Worm (Caenorhabditis elegans) whole organism, late embryonic: ENCODE data around the gene dcr-1.
A peak's percentile ranks its signal among the peaks of the same experiment; 100 is the strongest.

Source experiments
- F13H6.1 ChIP-seq: sonication (generic microtip); optimal IDR thresholded peaks from 2 replicates; lab custom pipeline; 2016; ENCODE audit warnings: missing genetic modification characterization, missing compliant biosample characterization
- K02D7.2 ChIP-seq: sonication (generic microtip); optimal IDR thresholded peaks from 2 replicates; lab custom pipeline; 2017; ENCODE audit warnings: mild to moderate bottlenecking, missing genetic modification characterization, missing compliant biosample characterization
- K09A11.1 ChIP-seq: sonication (generic microtip); optimal IDR thresholded peaks from 2 replicates; lab custom pipeline; 2017; ENCODE audit warnings: antibody characterized with exemption, mild to moderate bottlenecking, missing genetic modification characterization, missing compliant biosample characterization; ENCODE audit not compliant: insufficient read depth
- Y22D7AL.16 ChIP-seq: sonication (generic microtip); optimal IDR thresholded peaks from 2 replicates; lab custom pipeline; 2016; ENCODE audit warnings: missing genetic modification characterization, missing compliant biosample characterization
- ahr-1 ChIP-seq: sonication (generic microtip); optimal IDR thresholded peaks from 2 replicates; lab custom pipeline; 2016; ENCODE audit warnings: missing genetic modification characterization, missing compliant biosample characterization
- ama-1 ChIP-seq: fragments of 150-350 bp; optimal IDR thresholded peaks from 2 replicates; lab custom pipeline; 2014
- ceh-14 ChIP-seq: sonication (generic microtip); optimal IDR thresholded peaks from 2 replicates; lab custom pipeline; 2016; ENCODE audit warnings: missing genotype, missing genetic modification characterization, missing compliant biosample characterization
- ceh-2 ChIP-seq: sonication (generic microtip); optimal IDR thresholded peaks from 2 replicates; lab custom pipeline; 2016; ENCODE audit warnings: missing genotype, missing genetic modification characterization, missing compliant biosample characterization
- ceh-22 ChIP-seq: sonication (generic microtip); optimal IDR thresholded peaks from 2 replicates; lab custom pipeline; 2017; ENCODE audit warnings: missing biosample characterization, missing genetic modification characterization
- ceh-24 ChIP-seq: sonication (generic microtip); optimal IDR thresholded peaks from 2 replicates; lab custom pipeline; 2016; ENCODE audit warnings: mild to moderate bottlenecking, missing genetic modification characterization, missing compliant biosample characterization
- ceh-30 ChIP-seq: fragments of 150-350 bp; optimal IDR thresholded peaks from 2 replicates; lab custom pipeline; 2014; ENCODE audit warnings: missing biosample characterization, missing genetic modification characterization
- ceh-34 ChIP-seq: sonication (generic microtip); optimal IDR thresholded peaks from 2 replicates; lab custom pipeline; 2016; ENCODE audit warnings: mild to moderate bottlenecking, missing genetic modification characterization, missing compliant biosample characterization
- ceh-45 ChIP-seq: fragments of 200-800 bp; sonication (Bioruptor generic); IDR thresholded peaks from 2 replicates; pipeline ENCODE4 v1.3.6; 2022; ENCODE audit warnings: missing genetic modification reagents, missing genetic modification characterization, missing compliant biosample characterization
- ceh-6 ChIP-seq: fragments of 200-800 bp; sonication (Bioruptor generic); optimal IDR thresholded peaks from 2 replicates; lab custom pipeline; 2018; ENCODE audit warnings: mild to moderate bottlenecking, missing genetic modification characterization, missing compliant biosample characterization
- ceh-9 ChIP-seq: sonication (generic microtip); optimal IDR thresholded peaks from 2 replicates; lab custom pipeline; 2016; ENCODE audit warnings: mild to moderate bottlenecking, missing genetic modification characterization, inconsistent platforms, missing compliant biosample characterization
- elt-2 ChIP-seq: sonication (generic microtip); optimal IDR thresholded peaks from 2 replicates; lab custom pipeline; 2016; ENCODE audit warnings: missing genetic modification reagents, missing genetic modification characterization, missing compliant biosample characterization
- ets-4 ChIP-seq: sonication (generic microtip); optimal IDR thresholded peaks from 2 replicates; lab custom pipeline; 2016; ENCODE audit warnings: missing genetic modification characterization, missing compliant biosample characterization
- eyg-1 ChIP-seq: sonication (generic microtip); optimal IDR thresholded peaks from 2 replicates; lab custom pipeline; 2016; ENCODE audit warnings: missing genotype, missing genetic modification characterization, missing compliant biosample characterization
- fax-1 ChIP-seq: sonication (generic microtip); optimal IDR thresholded peaks from 2 replicates; lab custom pipeline; 2016; ENCODE audit warnings: missing genotype, missing genetic modification characterization, missing compliant biosample characterization
- gmeb-2 ChIP-seq: sonication (generic microtip); optimal IDR thresholded peaks from 2 replicates; lab custom pipeline; 2016; ENCODE audit warnings: missing genetic modification characterization, inconsistent platforms, missing compliant biosample characterization
- hlh-15 ChIP-seq: sonication (generic microtip); optimal IDR thresholded peaks from 2 replicates; lab custom pipeline; 2016; ENCODE audit warnings: missing genetic modification characterization, missing compliant biosample characterization
- hlh-6 ChIP-seq: sonication (generic microtip); optimal IDR thresholded peaks from 2 replicates; lab custom pipeline; 2016; ENCODE audit warnings: missing genotype, missing genetic modification characterization, missing compliant biosample characterization
- lim-6 ChIP-seq: sonication (generic microtip); optimal IDR thresholded peaks from 2 replicates; lab custom pipeline; 2016; ENCODE audit warnings: missing genetic modification characterization, missing compliant biosample characterization
- lin-11 ChIP-seq: fragments of 200-800 bp; sonication (Bioruptor generic); optimal IDR thresholded peaks from 2 replicates; lab custom pipeline; 2018; ENCODE audit warnings: mild to moderate bottlenecking, missing genetic modification characterization, missing compliant biosample characterization
- madf-2 ChIP-seq: sonication (generic microtip); optimal IDR thresholded peaks from 2 replicates; lab custom pipeline; 2017; ENCODE audit warnings: missing genetic modification characterization, missing compliant biosample characterization
- mec-3 ChIP-seq: sonication (generic microtip); optimal IDR thresholded peaks from 2 replicates; lab custom pipeline; 2016; ENCODE audit warnings: borderline replicate concordance, missing genetic modification characterization, missing compliant biosample characterization
- nfya-1 ChIP-seq: sonication (generic microtip); optimal IDR thresholded peaks from 2 replicates; lab custom pipeline; 2017; ENCODE audit warnings: missing genetic modification characterization, mild to moderate bottlenecking, missing compliant biosample characterization, antibody characterized with exemption, moderate library complexity
- nhr-232 ChIP-seq: sonication (generic microtip); optimal IDR thresholded peaks from 2 replicates; lab custom pipeline; 2016; ENCODE audit warnings: missing genetic modification characterization, missing compliant biosample characterization
- npax-4 ChIP-seq: sonication (generic microtip); optimal IDR thresholded peaks from 2 replicates; lab custom pipeline; 2016; ENCODE audit warnings: missing genetic modification characterization, missing compliant biosample characterization
- odd-2 ChIP-seq: sonication (generic microtip); optimal IDR thresholded peaks from 2 replicates; lab custom pipeline; 2017; ENCODE audit warnings: antibody characterized with exemption, mild to moderate bottlenecking, missing genetic modification characterization, missing compliant biosample characterization
- pag-3 ChIP-seq: sonication (generic microtip); optimal IDR thresholded peaks from 2 replicates; lab custom pipeline; 2016; ENCODE audit warnings: missing compliant biosample characterization, missing genetic modification characterization, borderline replicate concordance
- pat-9 ChIP-seq: fragments of 200-800 bp; sonication (Bioruptor generic); optimal IDR thresholded peaks from 2 replicates; lab custom pipeline; 2018; ENCODE audit warnings: mild to moderate bottlenecking, missing genetic modification characterization, moderate library complexity, missing compliant biosample characterization
- pax-1 ChIP-seq: fragments of 150-350 bp; optimal IDR thresholded peaks from 2 replicates; lab custom pipeline; 2014; ENCODE audit warnings: missing biosample characterization, missing genetic modification characterization
- pha-2 ChIP-seq: sonication (generic microtip); optimal IDR thresholded peaks from 2 replicates; lab custom pipeline; 2017; ENCODE audit warnings: mild to moderate bottlenecking, missing genetic modification characterization, missing compliant biosample characterization
- pros-1 ChIP-seq: fragments of 150-350 bp; optimal IDR thresholded peaks from 2 replicates; lab custom pipeline; 2014; ENCODE audit warnings: missing biosample characterization, missing genetic modification reagents, missing genetic modification characterization
- ref-2 ChIP-seq: sonication (generic microtip); optimal IDR thresholded peaks from 2 replicates; lab custom pipeline; 2016; ENCODE audit warnings: missing genetic modification characterization, missing compliant biosample characterization
- sox-4 ChIP-seq: sonication (generic microtip); optimal IDR thresholded peaks from 2 replicates; lab custom pipeline; 2017; ENCODE audit warnings: mild to moderate bottlenecking, missing genetic modification characterization, inconsistent platforms, missing compliant biosample characterization
- syd-9 ChIP-seq: sonication (generic microtip); optimal IDR thresholded peaks from 2 replicates; lab custom pipeline; 2016; ENCODE audit warnings: mild to moderate bottlenecking, missing genetic modification characterization, moderate library complexity, missing compliant biosample characterization
- tbx-2 ChIP-seq: sonication (generic microtip); optimal IDR thresholded peaks from 2 replicates; lab custom pipeline; 2016; ENCODE audit warnings: missing genetic modification characterization, missing compliant biosample characterization
- tbx-7 ChIP-seq: sonication (generic microtip); optimal IDR thresholded peaks from 2 replicates; lab custom pipeline; 2016; ENCODE audit warnings: missing genotype, missing genetic modification characterization, missing compliant biosample characterization
- unc-3 ChIP-seq, 2 experiments: fragments of 200-800 bp in 1 of 2; sonication (Bioruptor generic) in 1 of 2; sonication (generic microtip) in 1 of 2; conservative IDR thresholded peaks in 1 of 2; optimal IDR thresholded peaks in 1 of 2; 2 replicates each; pipeline versions ENCODE4 v1.3.6 to Lab custom; 2016 to 2022; ENCODE audit warnings: missing compliant biosample characterization in 2 of 2, missing genetic modification characterization in 2 of 2, missing genetic modification reagents in 1 of 2
- unc-42 ChIP-seq: sonication (generic microtip); optimal IDR thresholded peaks from 2 replicates; lab custom pipeline; 2016; ENCODE audit warnings: missing genotype, missing genetic modification characterization, missing compliant biosample characterization
- unc-55 ChIP-seq: sonication (generic microtip); optimal IDR thresholded peaks from 2 replicates; lab custom pipeline; 2017; ENCODE audit warnings: missing biosample characterization, missing genetic modification reagents, missing genetic modification characterization

The dcr-1 gene

DNA sequence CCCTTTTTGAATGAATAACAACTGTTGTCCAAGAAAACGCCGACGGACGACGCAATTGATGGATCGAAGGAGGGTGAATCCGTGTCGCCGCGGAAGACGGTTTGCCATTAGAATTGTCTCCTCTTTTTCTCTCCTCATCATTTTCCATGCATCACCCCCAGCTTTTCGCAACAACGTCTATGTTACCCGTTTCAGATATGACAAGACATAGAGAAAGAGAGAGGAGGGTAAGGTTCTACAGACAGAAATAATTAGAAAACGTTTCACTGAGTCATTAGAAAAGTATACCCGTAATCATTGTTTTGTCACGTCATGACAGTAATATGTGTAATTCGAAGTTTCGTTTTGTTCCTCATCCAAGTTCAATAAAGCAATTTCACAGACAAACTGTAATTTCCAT, 25.7 kb upstream of the dcr-1 start:
- no peak for TF ChIP-seq pha-2
- TF ChIP-seq ceh-34 (tag; lab: Kevin White, UChicago) = no peak
- no peak for TF ChIP-seq gmeb-2 (tag; lab: Kevin White, UChicago)
- TF ChIP-seq elt-2 (tag; lab: Kevin White, UChicago) = no peak
- no peak for TF ChIP-seq pax-1 (tag; lab: Kevin White, UChicago)

DNA sequence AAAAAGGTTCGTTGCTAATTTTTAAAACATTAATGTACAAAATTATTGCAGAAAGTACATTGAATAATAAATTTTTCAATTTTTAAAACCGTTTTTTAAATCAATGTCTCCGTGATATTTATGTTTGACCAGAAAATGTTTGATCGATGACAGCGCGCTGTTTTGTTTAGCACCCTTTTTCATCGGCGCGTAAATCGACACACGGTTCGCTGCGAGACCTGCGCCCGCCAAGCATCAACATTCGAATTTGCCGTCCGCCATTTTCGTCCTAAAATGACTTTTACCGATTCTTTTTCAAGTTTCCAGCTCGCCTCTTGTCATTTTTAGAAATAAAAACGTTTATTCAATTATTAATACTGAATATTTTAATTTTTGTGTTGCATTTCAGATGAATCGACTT, 20.9 kb upstream of the dcr-1 start, which contains the start of gene plk-1:
Gene plk-1 (plus strand): TSS at position 389 of the 400 bp plus-strand sequence.
- TF ChIP-seq nfya-1 (tag; lab: Kevin White, UChicago) (peak; percentile 26), ceh-9 (tag; lab: Kevin White, UChicago) (no peak)

DNA sequence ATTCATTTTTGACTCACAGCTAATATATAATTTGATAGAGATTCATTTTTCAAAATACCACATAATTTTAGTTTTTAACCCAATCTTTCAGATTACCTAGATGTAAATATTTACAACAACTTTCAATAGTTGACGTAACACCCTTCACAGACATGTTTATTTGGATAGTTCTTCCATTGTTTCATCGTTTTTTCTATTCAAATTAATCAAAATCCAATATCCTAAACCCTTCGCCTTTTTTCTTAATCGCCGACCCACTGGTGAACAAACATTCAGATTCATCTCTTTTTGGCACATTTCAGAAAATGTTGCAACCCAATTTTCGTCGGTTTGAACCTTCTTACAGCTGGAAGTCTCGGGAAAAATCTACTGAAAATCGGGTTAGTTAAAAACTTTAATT, 18.9 kb upstream of the dcr-1 start, which contains the start of gene K06H7.1:
Gene K06H7.1 (plus strand): TSS at position 301 of the 400 bp plus-strand sequence.
- TF ChIP-seq tbx-7 (tag; lab: Kevin White, UChicago) = no peak
- TF ChIP-seq Y22D7AL.16 (tag; lab: Kevin White, UChicago) = no peak
- TF ChIP-seq madf-2 (tag; lab: Kevin White, UChicago) = no peak
- no peak for TF ChIP-seq ceh-6

DNA sequence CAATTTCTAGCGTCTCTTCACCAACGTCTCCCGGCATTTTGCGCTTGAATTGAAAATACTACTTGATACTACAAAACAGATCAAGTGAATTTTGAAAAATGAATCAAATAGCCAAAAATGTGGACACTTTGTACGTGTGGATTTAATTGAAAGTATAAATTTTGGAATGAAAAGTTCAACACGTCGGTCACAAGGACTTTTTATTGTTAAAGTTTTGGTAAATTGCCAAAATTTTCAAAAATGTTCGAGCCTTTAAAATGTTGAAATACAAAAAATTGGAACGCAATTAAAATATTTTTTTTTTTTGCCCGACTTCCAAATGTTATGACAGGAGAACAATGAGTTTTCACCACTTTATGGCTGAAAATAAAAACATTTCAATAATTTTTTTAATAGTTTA, 18.0 kb upstream of the dcr-1 start, which contains the start of gene K06H7.8:
Gene K06H7.8 (minus strand): TSS at position 101 of the 400 bp plus-strand sequence.
- TF ChIP-seq ama-1 (lab: Kevin White, UChicago) (no peak), lim-6 (no peak), gmeb-2 (tag; lab: Kevin White, UChicago) (no peak), tbx-2 (tag; lab: Kevin White, UChicago) (no peak), ceh-14 (no peak), hlh-6 (tag; lab: Kevin White, UChicago) (no peak), ceh-22 (no peak), unc-42 (no peak), odd-2 (tag; lab: Kevin White, UChicago) (no peak)

DNA sequence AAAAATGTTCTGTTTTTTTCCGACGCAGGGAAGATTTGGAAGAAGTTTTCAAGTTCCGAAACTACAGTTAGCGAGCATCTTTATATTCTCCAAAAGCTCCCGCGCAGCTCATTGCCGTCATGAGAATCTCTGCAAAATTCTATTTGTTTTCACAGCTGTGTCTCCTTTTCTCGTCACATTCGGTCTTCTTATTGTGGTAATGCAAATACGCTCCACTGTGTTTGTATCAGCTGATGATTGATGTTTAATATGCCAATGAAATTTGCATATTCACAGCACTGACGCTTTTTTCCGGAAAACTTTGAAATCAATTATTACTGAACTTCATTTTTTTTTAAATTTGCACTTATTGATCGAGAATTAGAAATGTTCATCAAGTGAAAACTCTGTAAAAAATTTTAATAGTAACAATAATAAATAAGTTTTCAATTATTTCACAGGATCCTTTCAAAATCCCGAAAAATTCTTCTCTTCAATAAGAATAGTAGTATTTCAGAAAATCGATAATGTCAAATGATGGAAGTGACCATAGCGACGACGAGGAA, 13.1 kb upstream of the dcr-1 start, which contains the start of gene K06H7.2:
Gene K06H7.2 (plus strand): TSS at position 495 of the 545 bp plus-strand sequence.
- no peak for TF ChIP-seq sox-4
- no peak for TF ChIP-seq unc-3 (GFP tag; conservative IDR thresholded peaks at IDR 0.05; lab: Robert Waterston, UW)
- no peak for TF ChIP-seq unc-3 (tag; optimal IDR thresholded peaks at IDR 0.05; lab: Kevin White, UChicago)
- peak; percentile 95 for TF ChIP-seq unc-42
- no peak for TF ChIP-seq eyg-1 (tag; lab: Kevin White, UChicago)
- TF ChIP-seq nfya-1 (tag; lab: Kevin White, UChicago) = peak; percentile 53
- no peak for TF ChIP-seq K02D7.2 (tag; lab: Kevin White, UChicago)
- no peak for TF ChIP-seq ceh-24 (tag; lab: Kevin White, UChicago)
- no peak for TF ChIP-seq hlh-15 (tag; lab: Kevin White, UChicago)
- TF ChIP-seq ceh-30 (tag; lab: Kevin White, UChicago) = no peak
- no peak for TF ChIP-seq pag-3 (tag; lab: Kevin White, UChicago)
- no peak for TF ChIP-seq ahr-1 (tag; lab: Kevin White, UChicago)
- no peak for TF ChIP-seq ets-4 (tag; lab: Kevin White, UChicago)
- TF ChIP-seq pros-1 (tag; lab: Kevin White, UChicago) = no peak
- no peak for TF ChIP-seq ceh-14
- peak; percentile 22 for TF ChIP-seq pha-2
- no peak for TF ChIP-seq F13H6.1
- TF ChIP-seq ceh-45 (GFP tag; lab: Robert Waterston, UW) = no peak
- peak; percentile 27 for TF ChIP-seq tbx-2 (tag; lab: Kevin White, UChicago)
- no peak for TF ChIP-seq ref-2 (tag; lab: Kevin White, UChicago)
- TF ChIP-seq syd-9 = no peak
- TF ChIP-seq nhr-232 (tag; lab: Kevin White, UChicago) = no peak
- no peak for TF ChIP-seq pat-9 (tag; lab: Kevin White, UChicago)
- peak; percentile 43 for TF ChIP-seq unc-55 (GFP tag; lab: Kevin White, UChicago)
- TF ChIP-seq mec-3 (tag; lab: Kevin White, UChicago) = no peak
- no peak for TF ChIP-seq K09A11.1 (tag; lab: Kevin White, UChicago)
- no peak for TF ChIP-seq lim-6
- no peak for TF ChIP-seq lin-11
- no peak for TF ChIP-seq ceh-6
- TF ChIP-seq madf-2 (tag; lab: Kevin White, UChicago) = no peak
- peak; percentile 22 for TF ChIP-seq elt-2 (tag; lab: Kevin White, UChicago)
- TF ChIP-seq hlh-6 (tag; lab: Kevin White, UChicago) = no peak
- no peak for TF ChIP-seq ceh-2 (tag; lab: Kevin White, UChicago)
- TF ChIP-seq fax-1 (tag; lab: Kevin White, UChicago) = no peak
- no peak for TF ChIP-seq npax-4 (tag; lab: Kevin White, UChicago)
